Fruit fly (Drosophila melanogaster): ENCODE measurements around the gene CG43051.

Gene CG43051

DNA sequence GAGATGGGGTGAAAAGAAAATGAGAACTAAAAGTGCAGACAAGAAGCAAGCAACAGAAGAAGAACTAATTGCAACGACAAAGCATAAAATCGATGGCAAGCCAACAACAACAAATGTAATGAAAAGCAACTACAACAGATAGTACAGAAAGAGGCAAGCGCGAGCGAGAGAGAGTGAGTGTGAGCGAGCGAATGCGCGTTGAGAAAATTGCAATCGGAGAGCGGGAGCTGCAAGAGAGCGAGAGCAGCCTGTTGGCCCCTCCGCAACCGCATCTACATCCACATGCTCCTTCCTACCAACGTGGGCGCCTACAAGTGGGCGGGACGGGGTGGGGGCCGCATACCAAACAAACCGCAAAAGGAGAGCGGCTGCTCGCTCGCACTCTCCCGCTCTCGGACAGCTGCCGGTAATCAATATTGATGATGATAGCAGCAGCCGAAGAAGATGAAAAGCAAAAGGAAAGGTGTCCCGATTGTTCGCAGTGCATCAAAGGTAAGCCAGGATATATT, 35.4 kb downstream of the CG43051 start:
- TF ChIP-seq noc (tag; optimal IDR thresholded peaks at IDR 0.05) = no peak

dm6 chr2L:12543851-12544250, 36.1 kb downstream of the CG43051 start:
- TF ChIP-seq noc (tag; optimal IDR thresholded peaks at IDR 0.05) = no peak

- TF ChIP-seq noc (tag; optimal IDR thresholded peaks at IDR 0.05) = no peak
Measured at dm6 chr2L:12545335-12546025, 37.7 kb downstream of the CG43051 start.

DNA sequence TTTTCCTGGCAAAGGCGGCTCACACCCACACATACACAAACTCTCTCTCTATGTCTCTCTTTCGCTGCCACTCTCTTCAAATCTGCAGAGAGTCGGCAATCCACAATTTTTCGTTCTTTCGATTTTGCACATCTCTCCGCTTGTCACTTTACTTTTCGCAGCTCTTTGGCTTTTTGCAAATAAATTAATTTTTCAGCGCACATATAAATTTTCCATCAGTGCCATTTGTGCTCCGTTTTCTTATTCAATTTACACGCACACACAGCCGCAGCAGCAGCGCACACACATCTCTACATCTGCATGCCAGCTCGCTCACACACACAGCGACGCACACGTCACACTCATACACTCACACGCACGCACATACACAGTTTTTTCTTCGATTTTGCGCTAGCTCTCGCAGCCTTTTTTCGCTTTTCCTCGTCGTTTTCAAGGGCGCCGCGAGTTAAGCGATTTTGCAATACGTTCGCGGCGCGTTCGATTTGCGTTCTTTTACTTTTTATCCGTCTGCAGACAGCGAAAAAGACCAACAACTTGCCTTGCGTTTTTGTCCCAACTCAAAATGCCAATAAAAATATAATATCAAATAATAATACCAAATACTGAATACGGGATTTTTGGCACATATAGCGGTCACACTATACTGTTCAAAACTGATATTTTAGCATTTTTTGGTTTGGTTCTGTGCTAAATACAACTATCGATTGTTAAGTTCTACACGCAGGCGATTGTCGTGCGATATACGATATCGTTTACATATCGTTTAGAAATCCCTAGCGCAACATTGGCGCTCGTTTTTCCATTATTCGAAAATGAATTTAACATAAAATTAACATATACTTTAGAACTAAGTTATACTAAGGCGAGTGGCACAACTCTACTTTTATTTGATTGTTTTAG, 38.6 kb downstream of the CG43051 start, which contains the start of gene bun:
TSS of gene bun (minus strand) at position 569 of the 900 bp plus-strand sequence.
- TF ChIP-seq noc (tag; optimal IDR thresholded peaks at IDR 0.05) = peak; percentile 22

- TF ChIP-seq noc (tag; optimal IDR thresholded peaks at IDR 0.05) = no peak
Measured at dm6 chr2L:12546966-12547365, 39.2 kb downstream of the CG43051 start.

- TF ChIP-seq noc (tag; optimal IDR thresholded peaks at IDR 0.05) = no peak
Measured at dm6 chr2L:12548355-12548754, 40.6 kb downstream of the CG43051 start.

dm6 chr2L:12548944-12549343, 41.2 kb downstream of the CG43051 start:
- TF ChIP-seq noc (tag; optimal IDR thresholded peaks at IDR 0.05) = no peak
